Fruit fly (Drosophila melanogaster): ENCODE results near the gene CG34260.

CG34260 gene

dm6 chr3L:20713800-20714199 lies at the start of gene CG34260:
CG34260 (plus strand) TSS chr3L:20714100.
- TF ChIP-seq Ets98B (GFP tag; IDR thresholded peaks at IDR 0.05) (no peak), CG13204 (GFP tag; optimal IDR thresholded peaks at IDR 0.05) (no peak), Pif1B (GFP tag; optimal IDR thresholded peaks at IDR 0.05) (no peak), Pif1A (GFP tag; optimal IDR thresholded peaks at IDR 0.05) (no peak), CG4496 (GFP tag; IDR thresholded peaks at IDR 0.05) (no peak), fd96Ca (GFP tag; IDR thresholded peaks at IDR 0.05) (no peak), CG10348 (GFP tag; IDR thresholded peaks at IDR 0.05) (no peak), CG8159 (tag; optimal IDR thresholded peaks at IDR 0.05) (no peak), CG12605 (GFP tag; IDR thresholded peaks at IDR 0.05) (no peak), Snoo (tag; optimal IDR thresholded peaks at IDR 0.05) (no peak), CG9948 (tag; optimal IDR thresholded peaks at IDR 0.05) (no peak), EcR (GFP tag; optimal IDR thresholded peaks at IDR 0.05) (no peak), rn (GFP tag; IDR thresholded peaks at IDR 0.05) (no peak), D1 (tag; optimal IDR thresholded peaks at IDR 0.05) (no peak), CG15710 (tag; optimal IDR thresholded peaks at IDR 0.05) (no peak), CG8301 (tag; optimal IDR thresholded peaks at IDR 0.05) (no peak)

dm6 chr3L:20667408-20667807 lies 46.5 kb upstream of the CG34260 start:
- peak; percentile 13 for TF ChIP-seq CG14655 (GFP tag; optimal IDR thresholded peaks at IDR 0.05)
- TF ChIP-seq fd96Ca (GFP tag; IDR thresholded peaks at IDR 0.05): no peak
- TF ChIP-seq CG17806 (tag; optimal IDR thresholded peaks at IDR 0.05): no peak
- TF ChIP-seq CG9948 (tag; optimal IDR thresholded peaks at IDR 0.05): no peak
- no peak for TF ChIP-seq Pif1B (GFP tag; optimal IDR thresholded peaks at IDR 0.05)

dm6 chr3L:20671659-20672058 lies 42.2 kb upstream of the CG34260 start:
- TF ChIP-seq CG34367 (tag; optimal IDR thresholded peaks at IDR 0.05): no peak
- TF ChIP-seq rn (GFP tag; IDR thresholded peaks at IDR 0.05): no peak
- no peak for TF ChIP-seq D1 (tag; optimal IDR thresholded peaks at IDR 0.05)
- no peak for TF ChIP-seq CG4496 (GFP tag; IDR thresholded peaks at IDR 0.05)
- TF ChIP-seq CG12605 (GFP tag; IDR thresholded peaks at IDR 0.05): no peak
- no peak for TF ChIP-seq CG8159 (tag; optimal IDR thresholded peaks at IDR 0.05)
- TF ChIP-seq CG15710 (tag; optimal IDR thresholded peaks at IDR 0.05): no peak
- no peak for TF ChIP-seq Snoo (tag; optimal IDR thresholded peaks at IDR 0.05)
- TF ChIP-seq CG17806 (tag; optimal IDR thresholded peaks at IDR 0.05): no peak

dm6 chr3L:20672364-20672763 lies 41.5 kb upstream of the CG34260 start:
- TF ChIP-seq CG34367 (tag; optimal IDR thresholded peaks at IDR 0.05) (no peak), CG17806 (tag; optimal IDR thresholded peaks at IDR 0.05) (no peak), CG8159 (tag; optimal IDR thresholded peaks at IDR 0.05) (peak; percentile 24), CG15710 (tag; optimal IDR thresholded peaks at IDR 0.05) (peak; percentile 18)

dm6 chr3L:20673870-20674269 lies 40.0 kb upstream of the CG34260 start:
- TF ChIP-seq EcR (GFP tag; optimal IDR thresholded peaks at IDR 0.05) (no peak), CG14655 (GFP tag; optimal IDR thresholded peaks at IDR 0.05) (no peak), Pif1A (GFP tag; optimal IDR thresholded peaks at IDR 0.05) (no peak), D1 (tag; optimal IDR thresholded peaks at IDR 0.05) (no peak), CG8301 (tag; optimal IDR thresholded peaks at IDR 0.05) (no peak), Snoo (tag; optimal IDR thresholded peaks at IDR 0.05) (no peak), CG10348 (GFP tag; IDR thresholded peaks at IDR 0.05) (no peak), CG12605 (GFP tag; IDR thresholded peaks at IDR 0.05) (no peak), fd96Ca (GFP tag; IDR thresholded peaks at IDR 0.05) (no peak), CG34367 (tag; optimal IDR thresholded peaks at IDR 0.05) (no peak), CG9948 (tag; optimal IDR thresholded peaks at IDR 0.05) (no peak), rn (GFP tag; IDR thresholded peaks at IDR 0.05) (no peak), CG32121 (GFP tag; IDR thresholded peaks at IDR 0.05) (no peak), CG8159 (tag; optimal IDR thresholded peaks at IDR 0.05) (no peak), CG15710 (tag; optimal IDR thresholded peaks at IDR 0.05) (no peak), Ets98B (GFP tag; IDR thresholded peaks at IDR 0.05) (no peak), Pif1B (GFP tag; optimal IDR thresholded peaks at IDR 0.05) (no peak)

dm6 chr3L:20676468-20676867 lies 37.4 kb upstream of the CG34260 start:
- TF ChIP-seq CG10348 (GFP tag; IDR thresholded peaks at IDR 0.05) (no peak), CG34367 (tag; optimal IDR thresholded peaks at IDR 0.05) (no peak), rn (GFP tag; IDR thresholded peaks at IDR 0.05) (no peak), Snoo (tag; optimal IDR thresholded peaks at IDR 0.05) (no peak), CG12605 (GFP tag; IDR thresholded peaks at IDR 0.05) (no peak), Pif1B (GFP tag; optimal IDR thresholded peaks at IDR 0.05) (no peak), D1 (tag; optimal IDR thresholded peaks at IDR 0.05) (no peak), CG13204 (GFP tag; optimal IDR thresholded peaks at IDR 0.05) (no peak), CG14655 (GFP tag; optimal IDR thresholded peaks at IDR 0.05) (peak; percentile 56), gl (tag; optimal IDR thresholded peaks at IDR 0.05) (no peak), CG9948 (tag; optimal IDR thresholded peaks at IDR 0.05) (peak; percentile 32), fd96Ca (GFP tag; IDR thresholded peaks at IDR 0.05) (no peak), CG8301 (tag; optimal IDR thresholded peaks at IDR 0.05) (peak; percentile 46), CG4496 (GFP tag; IDR thresholded peaks at IDR 0.05) (0 out of 3 replicates have a peak, but pooled peaks have one; percentile 47), CG8159 (tag; optimal IDR thresholded peaks at IDR 0.05) (no peak)

dm6 chr3L:20685079-20685478 lies 28.8 kb upstream of the CG34260 start:
- TF ChIP-seq CG12605 (GFP tag; IDR thresholded peaks at IDR 0.05) (no peak), CG14655 (GFP tag; optimal IDR thresholded peaks at IDR 0.05) (peak; percentile 11)

Measured in whole organism, pupa.